Fruit fly (Drosophila melanogaster): Measurements from ENCODE around the gene CG32241.

DNA sequence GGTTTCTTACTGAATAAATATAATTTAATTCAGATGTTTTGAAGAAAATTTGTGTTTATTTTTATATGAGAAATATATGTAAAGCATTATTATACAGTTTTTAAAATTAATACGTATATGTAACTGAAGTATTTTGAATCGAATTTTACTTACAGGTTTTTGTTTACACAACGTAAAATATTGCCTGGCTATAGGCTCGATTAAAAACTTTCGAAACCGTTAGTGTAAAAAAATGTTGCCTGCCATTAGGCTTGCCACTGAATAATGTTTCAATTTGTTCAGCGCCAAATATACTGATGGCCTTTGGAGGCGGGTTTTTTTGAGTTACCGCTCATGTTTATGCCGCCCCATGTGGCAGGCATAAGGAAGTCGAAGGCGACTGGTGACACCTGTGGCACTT, 39.8 kb downstream of the CG32241 start:
- TF ChIP-seq TFAM (GFP tag; optimal IDR thresholded peaks at IDR 0.05) (no peak), ewg (GFP tag; optimal IDR thresholded peaks at IDR 0.05) (no peak), insv (GFP tag; optimal IDR thresholded peaks at IDR 0.05) (no peak), Mrtf (GFP tag; IDR thresholded peaks at IDR 0.05) (no peak), CG11093 (GFP tag; IDR thresholded peaks at IDR 0.05) (no peak), danr (GFP tag; IDR thresholded peaks at IDR 0.05) (no peak), CTCF (GFP tag; optimal IDR thresholded peaks at IDR 0.05) (peak; percentile 55), bowl (GFP tag; IDR thresholded peaks at IDR 0.05) (no peak), lab (GFP tag; optimal IDR thresholded peaks at IDR 0.05) (no peak), CG11085 (GFP tag; IDR thresholded peaks at IDR 0.05) (no peak), Meics (GFP tag; optimal IDR thresholded peaks at IDR 0.05) (no peak), CG3726 (GFP tag; IDR thresholded peaks at IDR 0.05) (no peak), CG6175 (GFP tag; IDR thresholded peaks at IDR 0.05) (no peak)
